Worm (Caenorhabditis elegans) whole organism, dauer: ENCODE results near the gene twk-8.

ENCODE experiments used
- unc-62 ChIP-seq: sonication (generic microtip); optimal IDR thresholded peaks from 2 replicates; lab custom pipeline; 2017; ENCODE audit warnings: missing biosample characterization, missing genetic modification reagents, missing genetic modification characterization

Gene twk-8

DNA sequence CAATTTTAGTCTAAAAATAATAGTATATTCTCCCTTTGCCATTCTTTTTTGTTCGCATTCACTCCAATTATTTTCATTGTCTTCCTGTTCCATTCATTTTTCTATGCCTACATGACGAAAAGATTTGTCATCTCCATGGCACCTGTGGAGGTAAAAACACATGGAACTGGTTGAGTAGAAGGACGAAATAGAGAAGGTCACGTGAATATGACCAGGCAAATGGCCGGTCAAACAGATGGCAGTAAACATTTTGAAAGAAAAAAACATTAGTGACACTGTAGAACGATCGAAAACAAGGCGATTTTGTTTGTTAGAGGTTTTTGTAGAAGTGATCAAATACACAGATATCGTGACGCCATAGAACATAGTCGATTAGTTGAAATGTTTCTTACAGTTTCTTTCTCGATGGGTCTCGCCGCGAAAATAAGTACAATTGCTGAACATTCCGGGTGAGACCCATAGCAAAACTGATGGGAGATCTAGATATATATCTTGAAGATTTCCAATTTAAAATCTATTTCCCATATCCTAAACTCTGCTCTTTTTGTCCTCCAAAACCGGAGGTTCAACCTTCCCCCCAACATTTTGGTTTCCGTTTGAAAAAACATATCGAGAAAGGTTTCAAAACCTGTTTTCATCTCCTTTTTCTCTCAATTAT lies 8.5 kb downstream of the twk-8 start:
- no peak for TF ChIP-seq unc-62

ce11 chrIV:9092011-9092410 lies 9.9 kb downstream of the twk-8 start:
- no peak for TF ChIP-seq unc-62

DNA sequence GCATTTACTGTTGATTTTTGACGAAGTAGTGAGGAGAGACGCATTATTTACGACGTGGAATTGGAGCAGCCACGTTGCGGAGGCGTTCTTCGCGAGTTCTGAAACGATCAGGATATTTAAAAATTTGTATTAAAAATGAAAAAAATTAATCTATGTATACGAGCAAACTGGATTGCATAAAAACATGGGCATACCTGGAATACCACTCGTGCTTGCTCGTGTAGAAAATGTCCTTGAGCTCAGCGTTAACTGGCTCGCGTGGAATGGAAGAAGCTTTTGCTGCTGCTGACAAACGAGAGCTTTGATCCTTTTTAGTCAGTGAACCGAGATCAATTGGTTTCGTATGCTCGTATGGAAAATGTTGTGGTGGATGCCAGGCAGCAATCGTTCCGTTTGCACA lies 11.8 kb downstream of the twk-8 start, which contains the start of gene lpl-1:
Gene lpl-1, minus strand, starts transcription at position 101 of the 400 bp plus-strand sequence.
- no peak for TF ChIP-seq unc-62

DNA sequence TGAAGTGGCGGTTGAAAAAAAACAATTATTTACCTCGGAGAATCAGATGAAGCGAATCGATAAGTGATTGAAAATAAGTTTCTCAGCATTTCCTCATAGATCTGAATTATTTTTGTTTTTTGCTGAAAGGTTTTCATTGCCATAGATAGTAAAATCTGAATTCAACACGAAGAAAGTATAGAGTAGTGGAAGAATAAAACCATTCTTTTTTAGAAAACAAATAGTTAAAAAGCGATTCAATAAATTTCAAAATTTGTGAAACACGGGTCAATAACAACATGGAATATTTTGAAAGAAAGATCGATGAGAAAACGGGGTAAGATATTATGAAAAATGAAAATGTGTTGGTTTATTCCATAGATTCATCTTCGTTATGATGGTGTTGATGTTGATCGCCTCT lies 12.2 kb downstream of the twk-8 start, which contains the start of gene mrpl-42:
Gene mrpl-42, minus strand, starts transcription at position 101 of the 400 bp plus-strand sequence.
- TF ChIP-seq unc-62, result no peak

DNA sequence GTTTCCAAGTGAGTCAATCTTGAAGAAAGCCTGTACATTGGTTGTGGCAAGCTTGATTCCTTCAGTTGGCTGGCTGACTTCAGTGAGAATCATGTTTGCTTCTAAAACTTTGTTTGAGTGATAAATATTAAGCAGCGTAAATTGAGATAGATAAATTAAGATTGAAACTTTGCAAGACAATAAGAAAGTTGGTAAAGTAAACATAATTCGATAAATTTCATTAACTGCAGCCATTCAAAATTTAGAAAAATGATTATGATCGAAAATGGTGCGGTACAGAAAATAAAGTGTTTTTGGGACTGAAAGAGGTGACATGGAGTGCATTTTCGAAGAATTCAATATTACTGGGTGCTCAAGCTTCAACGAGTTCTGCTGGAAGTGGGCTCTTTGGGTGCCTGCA lies 13.4 kb downstream of the twk-8 start, which contains the start of gene icln-1:
Gene icln-1, minus strand, starts transcription at position 101 of the 400 bp plus-strand sequence.
- TF ChIP-seq unc-62, result no peak

- no peak for TF ChIP-seq unc-62
Observed at ce11 chrIV:9096160-9096879, 14.2 kb downstream of the twk-8 start, which contains the start of the genes znf-706 and cpna-3. TSS of gene znf-706 (minus strand) at chrIV:9096231. TSS of gene cpna-3 (plus strand) at chrIV:9096842.

- no peak for TF ChIP-seq unc-62
Observed at ce11 chrIV:9098942-9099341, 16.8 kb downstream of the twk-8 start, which contains the start of gene gldi-10. TSS of gene gldi-10 (plus strand) at chrIV:9099242.

DNA sequence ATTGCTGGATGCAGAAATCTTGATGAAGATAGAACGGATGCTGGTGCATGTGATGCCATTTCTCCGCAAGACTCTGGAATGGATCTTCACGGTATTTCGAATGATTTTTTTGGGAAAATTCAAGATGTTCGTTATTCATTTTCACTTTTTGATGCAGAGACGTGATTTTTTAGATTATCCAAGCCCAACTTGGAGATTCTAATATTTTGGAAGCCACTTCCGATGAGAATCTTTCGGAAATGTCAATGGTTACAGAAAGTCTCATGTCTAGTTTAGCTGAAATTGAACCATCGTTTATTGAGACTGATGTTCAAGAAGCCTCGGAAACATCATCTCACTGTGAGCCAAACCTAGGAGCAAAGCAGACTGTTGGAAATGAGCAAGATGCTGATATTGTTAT lies 18.7 kb downstream of the twk-8 start:
- TF ChIP-seq unc-62, result no peak

DNA sequence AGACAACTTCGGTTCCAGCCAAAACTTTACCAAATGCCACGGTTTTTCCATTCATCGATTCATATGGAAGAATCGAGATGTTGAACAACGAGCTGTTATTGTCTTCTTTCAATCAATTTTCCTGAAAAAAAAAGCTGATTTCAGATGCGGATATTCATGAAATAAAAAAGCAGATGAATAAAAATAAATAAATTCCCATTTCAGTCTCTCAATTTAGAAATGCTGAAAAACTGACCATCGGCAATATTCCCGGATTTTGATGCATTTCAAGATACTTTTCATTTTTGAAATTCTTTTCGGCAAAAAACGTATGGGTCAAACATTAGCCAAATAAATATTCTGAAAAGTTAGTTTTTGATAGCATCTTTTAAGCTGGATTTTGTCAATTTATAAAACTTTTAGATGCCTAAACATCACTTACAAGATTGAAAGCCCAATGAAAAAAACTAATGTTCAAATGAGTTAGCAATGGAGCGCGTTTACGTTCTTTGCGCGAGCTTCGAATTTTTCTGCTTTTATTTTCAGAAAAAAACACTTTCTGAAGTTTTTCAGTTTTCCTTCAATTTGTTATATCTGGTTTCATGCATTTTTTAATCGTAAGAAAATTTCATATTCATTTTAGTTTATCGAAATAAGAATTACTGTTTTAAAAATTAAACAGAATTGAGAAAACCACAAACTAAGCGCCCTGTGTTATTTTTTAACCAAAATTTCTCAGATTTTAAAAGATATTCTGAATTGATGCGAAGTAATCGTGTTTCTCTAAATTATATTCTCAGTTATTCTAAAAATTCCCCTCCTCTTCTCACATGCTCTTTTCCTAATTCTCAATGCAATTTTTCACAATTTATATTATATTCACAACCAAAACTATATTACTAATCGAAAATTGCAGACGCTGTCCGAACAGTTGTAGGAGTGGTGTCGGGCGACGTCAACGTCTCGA lies 22.2 kb downstream of the twk-8 start, which contains the start of the genes C01F6.14 and fem-3:
Gene C01F6.14, minus strand, starts transcription at position 51 of the 946 bp plus-strand sequence.
Gene fem-3, plus strand, starts transcription at position 896 of the 946 bp plus-strand sequence.
- TF ChIP-seq unc-62, result no peak

- TF ChIP-seq unc-62, result no peak
Observed at ce11 chrIV:9107464-9107863, 25.3 kb downstream of the twk-8 start.

DNA sequence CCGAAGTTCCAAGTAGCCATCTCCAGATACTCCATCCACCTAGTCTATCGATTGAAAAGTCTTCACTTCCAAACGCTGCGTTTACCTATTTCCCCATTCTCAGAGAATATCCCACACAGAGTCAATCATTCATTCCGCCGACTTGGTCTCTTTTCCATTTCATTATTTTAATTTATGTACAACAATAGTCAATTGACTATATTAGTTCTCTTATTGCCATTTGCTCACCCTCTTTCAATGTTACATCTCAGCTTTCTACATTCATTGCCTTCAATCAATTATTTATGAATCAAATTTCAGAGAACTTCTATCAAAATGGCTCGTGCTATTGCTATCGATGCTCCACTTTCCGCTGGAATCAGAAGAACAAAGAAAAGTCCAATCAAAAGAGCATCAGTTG lies 26.5 kb downstream of the twk-8 start, which contains the start of gene aly-1:
Gene aly-1, plus strand, starts transcription at position 301 of the 400 bp plus-strand sequence.
- no peak for TF ChIP-seq unc-62

- TF ChIP-seq unc-62, result no peak
Observed at ce11 chrIV:9112019-9112418, 29.9 kb downstream of the twk-8 start.

DNA sequence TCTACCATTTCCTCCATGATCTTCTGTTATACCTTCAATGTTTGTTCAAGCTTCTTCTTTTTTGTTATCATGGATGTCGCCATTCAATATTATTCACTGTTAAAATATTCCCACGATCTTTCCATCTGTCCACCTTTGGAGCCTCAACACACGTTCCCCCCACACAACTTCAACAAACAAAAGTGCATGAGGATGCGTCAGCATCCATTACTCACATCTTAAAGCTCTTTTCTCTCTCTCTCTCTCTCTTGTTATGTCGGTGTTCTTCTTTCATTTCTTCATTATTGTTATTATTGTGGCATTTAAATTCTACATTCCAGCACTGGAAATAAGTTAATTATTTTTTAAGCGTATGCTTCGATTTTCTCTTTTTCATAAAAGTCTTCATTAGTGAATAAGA lies 31.9 kb downstream of the twk-8 start:
- TF ChIP-seq unc-62, result no peak

DNA sequence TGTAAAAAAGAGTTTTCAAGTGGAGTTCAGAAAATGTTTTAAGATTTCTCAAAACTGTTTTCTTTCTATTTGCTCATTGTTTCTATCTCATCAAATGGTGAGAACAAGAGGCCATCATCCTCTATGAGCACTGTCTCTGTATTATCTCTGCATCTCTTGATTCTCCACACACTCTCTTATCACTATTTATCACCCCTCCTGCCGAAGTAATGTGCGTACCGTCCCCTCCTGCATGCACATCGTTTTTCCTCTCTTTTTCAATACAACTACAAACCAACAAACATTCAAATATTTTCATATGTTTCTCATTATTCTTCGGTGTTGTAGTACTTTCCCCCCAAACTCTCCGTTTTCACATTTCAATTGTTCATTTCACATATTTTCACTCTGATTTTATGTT lies 34.3 kb downstream of the twk-8 start:
- TF ChIP-seq unc-62, result no peak

DNA sequence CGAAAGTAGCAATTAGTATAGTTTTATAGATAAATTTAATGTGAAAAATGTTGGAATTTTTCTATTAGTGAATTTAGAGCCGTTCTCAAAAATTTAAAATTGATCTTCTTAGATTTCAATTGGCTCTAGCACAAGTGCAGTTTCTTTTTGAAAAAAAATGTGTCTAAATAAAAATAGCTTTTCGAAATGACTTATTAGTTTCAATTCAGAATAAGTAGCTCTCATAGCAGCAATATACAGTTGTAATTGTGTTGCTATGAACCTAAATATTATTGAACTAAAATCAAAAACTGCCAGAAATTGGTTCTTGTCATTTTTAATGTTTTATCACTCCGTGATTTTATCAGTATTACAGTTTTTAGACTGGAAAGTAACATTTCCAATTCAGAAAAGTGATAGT lies 35.5 kb downstream of the twk-8 start:
- no peak for TF ChIP-seq unc-62

DNA sequence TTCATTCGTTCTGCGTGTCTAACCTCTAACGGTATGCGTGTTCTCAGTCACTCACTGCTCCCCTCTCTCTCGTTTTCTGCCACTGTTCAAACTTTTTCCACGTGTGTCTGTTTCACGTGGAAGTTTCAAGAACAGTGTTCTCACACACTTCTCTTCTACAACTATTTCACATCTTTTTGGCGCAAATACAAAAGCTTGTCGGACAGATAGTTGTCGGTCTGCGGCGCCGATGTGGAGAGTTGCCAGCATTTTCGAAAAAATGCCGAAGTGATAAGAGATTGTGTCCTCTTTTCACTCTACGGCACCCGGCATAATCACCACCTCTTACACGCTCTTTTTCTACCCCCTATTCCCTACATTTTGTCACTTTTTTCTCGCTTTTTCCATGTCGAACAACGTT lies 36.2 kb downstream of the twk-8 start:
- no peak for TF ChIP-seq unc-62
